Worm (Caenorhabditis elegans): ENCODE data around the gene F21C10.3.

F21C10.3 gene

DNA sequence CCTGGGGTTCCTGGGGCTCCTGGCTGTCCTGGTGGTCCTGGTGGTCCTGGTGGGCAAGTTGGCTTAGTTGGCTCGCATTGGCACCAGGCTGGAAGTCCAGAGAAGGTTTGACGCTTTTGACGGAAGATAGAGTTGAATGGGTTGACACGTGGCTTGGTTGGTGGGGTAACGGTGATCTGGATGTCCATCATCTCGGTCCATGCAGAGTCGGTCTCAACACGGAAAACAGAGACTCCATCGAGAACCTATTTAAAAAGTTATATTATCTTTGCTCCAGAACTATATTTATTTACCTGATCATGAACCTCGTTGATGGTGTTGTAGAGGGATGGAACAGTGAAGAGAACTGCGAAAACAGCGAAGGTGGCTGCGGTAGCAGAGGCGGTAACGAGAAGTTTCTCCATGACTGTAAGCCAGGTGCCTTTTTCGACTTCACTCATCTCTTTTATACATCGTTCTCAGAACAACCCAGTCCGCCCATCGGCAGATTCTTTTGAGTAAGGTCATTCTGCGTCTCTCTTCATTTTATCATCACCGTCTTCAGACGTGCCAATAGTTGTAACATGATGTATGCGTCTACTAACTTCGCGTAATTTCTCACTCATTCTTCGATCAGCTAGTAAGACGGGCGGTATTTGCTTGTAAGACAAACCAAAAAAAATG lies 32.5 kb downstream of the F21C10.3 start, which contains the start of gene col-144:
TSS of gene col-144 (minus strand) at position 419 of the 663 bp plus-strand sequence.
- TF ChIP-seq zip-4 (GFP tag; optimal IDR thresholded peaks at IDR 0.05) (no peak), nhr-90 (tag; optimal IDR thresholded peaks at IDR 0.05; ENCODE audit: poor library complexity) (no peak), Y116A8C.19 (tag; optimal IDR thresholded peaks at IDR 0.05; ENCODE audit: borderline replicate concordance) (no peak), pqm-1 (tag; optimal IDR thresholded peaks at IDR 0.05) (no peak), lin-35 (GFP tag; optimal IDR thresholded peaks at IDR 0.05) (peak in 1 of 2 experiments; percentile 26), blmp-1 (tag; optimal IDR thresholded peaks at IDR 0.05) (peak; percentile 38), C04F5.9 (tag; optimal IDR thresholded peaks at IDR 0.05) (no peak), ceh-88 (GFP tag; IDR thresholded peaks at IDR 0.05) (no peak), dpl-1 (GFP tag; optimal IDR thresholded peaks at IDR 0.05) (no peak), elt-3 (tag; optimal IDR thresholded peaks at IDR 0.05) (peak in 2 of 6 experiments; percentile 36 to 39), ceh-8 (GFP tag; optimal IDR thresholded peaks at IDR 0.05) (no peak), alr-1 (tag; optimal IDR thresholded peaks at IDR 0.05; ENCODE audit: borderline replicate concordance) (no peak), hpl-2 (GFP tag; optimal IDR thresholded peaks at IDR 0.05) (no peak), lin-13 (GFP tag; optimal IDR thresholded peaks at IDR 0.05) (no peak), lin-14 (GFP tag; optimal IDR thresholded peaks at IDR 0.05) (peak; percentile 68), snu-23 (GFP tag; optimal IDR thresholded peaks at IDR 0.05) (peak; percentile 59), nhr-20 (tag; optimal IDR thresholded peaks at IDR 0.05) (peak; percentile 64), nhr-12 (tag; optimal IDR thresholded peaks at IDR 0.05) (no peak), nhr-19 (GFP tag; conservative IDR thresholded peaks at IDR 0.05) (peak; percentile 39; the same call in 1 of the 2 replicates), sox-4 (tag; optimal IDR thresholded peaks at IDR 0.05) (no peak), efl-1 (optimal IDR thresholded peaks at IDR 0.05) (no peak), efl-1 (GFP tag; optimal IDR thresholded peaks at IDR 0.05 in 1 of 2) (peak in 1 of 2 experiments; percentile 82), nhr-85 (tag) (peak; percentile 93), unc-86 (tag; optimal IDR thresholded peaks at IDR 0.05) (no peak), swsn-7 (tag; optimal IDR thresholded peaks at IDR 0.05) (no peak), ces-1 (GFP tag; optimal IDR thresholded peaks at IDR 0.05) (no peak), nhr-77 (tag; optimal IDR thresholded peaks at IDR 0.05) (no peak), mdl-1 (tag; optimal IDR thresholded peaks at IDR 0.05) (no peak), mef-2 (tag; optimal IDR thresholded peaks at IDR 0.05) (no peak), ama-1 (optimal IDR thresholded peaks at IDR 0.05) (peak; percentile 13), nhr-84 (tag; optimal IDR thresholded peaks at IDR 0.05) (no peak), aha-1 (tag; optimal IDR thresholded peaks at IDR 0.05) (no peak), lin-39 (tag; optimal IDR thresholded peaks at IDR 0.05) (no peak), lsy-2 (tag; optimal IDR thresholded peaks at IDR 0.05) (no peak), egl-13 (tag; optimal IDR thresholded peaks at IDR 0.05) (no peak), nhr-71 (tag; optimal IDR thresholded peaks at IDR 0.05) (peak; percentile 55)

DNA sequence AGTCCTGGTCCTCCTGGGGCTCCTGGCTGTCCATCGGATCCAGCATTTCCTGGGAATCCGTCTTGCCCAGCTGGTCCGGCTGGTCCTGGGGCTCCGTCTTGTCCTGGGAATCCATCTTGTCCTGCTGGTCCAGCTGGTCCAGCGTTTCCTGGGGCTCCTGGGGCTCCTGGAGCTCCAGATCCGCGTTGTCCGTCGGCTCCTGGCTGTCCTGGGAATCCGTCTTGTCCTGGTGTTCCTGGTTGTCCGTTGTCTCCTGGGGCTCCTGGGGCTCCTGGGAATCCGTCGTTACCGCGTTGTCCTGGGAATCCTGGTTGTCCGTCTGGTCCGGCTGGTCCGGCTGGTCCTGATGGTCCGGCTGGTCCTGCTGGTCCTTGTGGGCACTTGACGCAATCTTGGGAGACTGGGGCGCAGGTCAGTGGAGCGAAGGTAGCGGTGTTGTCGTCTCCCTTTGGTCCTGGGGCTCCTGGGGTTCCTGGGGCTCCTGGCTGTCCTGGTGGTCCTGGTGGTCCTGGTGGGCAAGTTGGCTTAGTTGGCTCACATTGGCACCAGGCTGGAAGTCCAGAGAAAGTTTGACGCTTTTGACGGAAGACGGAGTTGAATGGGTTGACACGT lies 34.4 kb downstream of the F21C10.3 start:
- TF ChIP-seq rnt-1 (tag; optimal IDR thresholded peaks at IDR 0.05) (no peak), F16B12.6 (tag; optimal IDR thresholded peaks at IDR 0.05) (no peak), egl-27 (tag; optimal IDR thresholded peaks at IDR 0.05) (no peak), fkh-8 (tag; optimal IDR thresholded peaks at IDR 0.05) (no peak), swsn-7 (tag; optimal IDR thresholded peaks at IDR 0.05) (no peak), ztf-4 (tag; optimal IDR thresholded peaks at IDR 0.05) (no peak), xbp-1 (tag; optimal IDR thresholded peaks at IDR 0.05) (no peak), fkh-10 (GFP tag; optimal IDR thresholded peaks at IDR 0.05) (no peak), zag-1 (tag; optimal IDR thresholded peaks at IDR 0.05) (no peak), hpl-2 (GFP tag; optimal IDR thresholded peaks at IDR 0.05) (no peak), unc-62 (GFP tag; optimal IDR thresholded peaks at IDR 0.05) (no peak), egl-13 (tag; optimal IDR thresholded peaks at IDR 0.05) (no peak), grh-1 (GFP tag; IDR thresholded peaks at IDR 0.05) (no peak)

Data from whole organism, L1 larva.